Fruit fly (Drosophila melanogaster) whole organism, embryonic: ENCODE measurements around the gene SamDC.

Experiments used
- Abd-B ChIP-seq: fragments of 200-800 bp; sonication (Bioruptor generic); optimal IDR thresholded peaks from 2 replicates; lab custom pipeline; 2018; ENCODE audit warnings: missing biosample characterization, mild to moderate bottlenecking, missing genetic modification characterization, moderate library complexity
- Antp ChIP-seq: fragments of 200-800 bp; sonication (Bioruptor generic); optimal IDR thresholded peaks from 3 replicates; lab custom pipeline; 2016; ENCODE audit warnings: missing biosample characterization, missing genetic modification characterization
- Asciz ChIP-seq: fragments of 200-800 bp; sonication (Bioruptor generic); optimal IDR thresholded peaks from 2 replicates; lab custom pipeline; 2017; ENCODE audit warnings: missing biosample characterization, mild to moderate bottlenecking, missing genetic modification characterization, missing genetic modification reagents
- B-H1 ChIP-seq: fragments of 200-800 bp; sonication (Bioruptor generic); IDR thresholded peaks from 3 replicates; pipeline ENCODE4 v1.3.6; 2022; ENCODE audit warnings: missing biosample characterization, missing genetic modification characterization
- Blimp-1 ChIP-seq: fragments of 200-800 bp; sonication (Bioruptor generic); optimal IDR thresholded peaks from 3 replicates; lab custom pipeline; 2018; ENCODE audit warnings: missing biosample characterization, missing genetic modification characterization, mild to moderate bottlenecking, moderate library complexity, missing genetic modification reagents
- CG10147 ChIP-seq: fragments of 200-800 bp; sonication (Bioruptor generic); optimal IDR thresholded peaks from 2 replicates; lab custom pipeline; 2019; ENCODE audit warnings: missing biosample characterization, mild to moderate bottlenecking, missing genetic modification characterization, moderate library complexity
- CG1024 ChIP-seq: fragments of 200-800 bp; sonication (Bioruptor generic); IDR thresholded peaks from 2 replicates; pipeline ENCODE4 v1.3.6; 2022; ENCODE audit warnings: missing biosample characterization, missing genetic modification characterization
- CG10274 ChIP-seq: fragments of 200-800 bp; sonication (Bioruptor generic); optimal IDR thresholded peaks from 3 replicates; lab custom pipeline; 2017; ENCODE audit warnings: missing biosample characterization, mild to moderate bottlenecking, missing genetic modification characterization
- CG11560 ChIP-seq: fragments of 200-800 bp; sonication (Bioruptor generic); IDR thresholded peaks from 3 replicates; pipeline ENCODE4 v1.3.6; 2022; ENCODE audit warnings: missing biosample characterization, missing genetic modification characterization
- CG11696 ChIP-seq: fragments of 200-800 bp; sonication (Bioruptor generic); IDR thresholded peaks from 2 replicates; pipeline ENCODE4 v1.3.6; 2022; ENCODE audit warnings: missing biosample characterization, missing genetic modification characterization
- CG12071 ChIP-seq: fragments of 200-800 bp; sonication (Bioruptor generic); optimal IDR thresholded peaks from 3 replicates; lab custom pipeline; 2018; ENCODE audit warnings: missing biosample characterization, mild to moderate bottlenecking, missing genetic modification characterization
- CG12391 ChIP-seq: fragments of 200-800 bp; sonication (Bioruptor generic); optimal IDR thresholded peaks from 3 replicates; lab custom pipeline; 2018; ENCODE audit warnings: missing biosample characterization, mild to moderate bottlenecking, missing genetic modification characterization, moderate library complexity
- CG14050 ChIP-seq: fragments of 200-800 bp; sonication (Bioruptor generic); IDR thresholded peaks from 3 replicates; pipeline ENCODE4 v1.3.6; 2022; ENCODE audit warnings: missing biosample characterization, missing genetic modification characterization
- CG1647 ChIP-seq: fragments of 200-800 bp; sonication (Bioruptor generic); optimal IDR thresholded peaks from 3 replicates; lab custom pipeline; 2016; ENCODE audit warnings: missing biosample characterization, missing genetic modification characterization
- CG4282 ChIP-seq: fragments of 200-800 bp; sonication (Bioruptor generic); optimal IDR thresholded peaks from 2 replicates; lab custom pipeline; 2016; ENCODE audit warnings: missing biosample characterization, missing genetic modification characterization
- CG5245 ChIP-seq: fragments of 200-800 bp; sonication (Bioruptor generic); optimal IDR thresholded peaks from 3 replicates; lab custom pipeline; 2016; ENCODE audit warnings: missing biosample characterization, missing genetic modification characterization
- CG6175 ChIP-seq: fragments of 200-800 bp; sonication (Bioruptor generic); IDR thresholded peaks from 3 replicates; pipeline ENCODE4 v1.3.6; 2022; ENCODE audit warnings: missing biosample characterization, missing genetic modification characterization
- CG6254 ChIP-seq: fragments of 200-800 bp; sonication (Bioruptor generic); optimal IDR thresholded peaks from 3 replicates; lab custom pipeline; 2017; ENCODE audit warnings: mild to moderate bottlenecking, missing biosample characterization, missing genetic modification reagents, missing genetic modification characterization
- CG6683 ChIP-seq: fragments of 200-800 bp; sonication (Bioruptor generic); optimal IDR thresholded peaks from 2 replicates; lab custom pipeline; 2017; ENCODE audit warnings: missing biosample characterization, mild to moderate bottlenecking, missing genetic modification characterization, missing genetic modification reagents
- CG8290 ChIP-seq, 3 experiments: fragments of 200-800 bp; sonication (Bioruptor generic); optimal IDR thresholded peaks; 2 replicates each; lab custom pipeline; 2016 to 2019; ENCODE audit warnings: missing biosample characterization in 3 of 3, missing genetic modification characterization in 3 of 3, mild to moderate bottlenecking in 2 of 3, moderate library complexity in 1 of 3
- CHES-1-like ChIP-seq: fragments of 200-800 bp; sonication (Bioruptor generic); optimal IDR thresholded peaks from 2 replicates; lab custom pipeline; 2016; ENCODE audit warnings: missing biosample characterization, missing genetic modification characterization
- Chrac-16 ChIP-seq: fragments of 200-800 bp; sonication (Bioruptor generic); optimal IDR thresholded peaks from 3 replicates; lab custom pipeline; 2016; ENCODE audit warnings: missing biosample characterization, missing genetic modification characterization
- Dad ChIP-seq: fragments of 200-800 bp; sonication (Bioruptor generic); optimal IDR thresholded peaks from 3 replicates; lab custom pipeline; 2016; ENCODE audit warnings: missing biosample characterization, missing genetic modification characterization
- ERR ChIP-seq: fragments of 200-800 bp; sonication (Bioruptor generic); optimal IDR thresholded peaks from 2 replicates; lab custom pipeline; 2016; ENCODE audit warnings: missing biosample characterization, missing genetic modification characterization
- Hr39 ChIP-seq: fragments of >200 bp; optimal IDR thresholded peaks from 2 replicates; lab custom pipeline; 2017
- Med ChIP-seq: fragments of 200-800 bp; sonication (Bioruptor generic); peaks from one replicate; lab custom pipeline; 2016; ENCODE audit warnings: missing biosample characterization, missing genetic modification characterization, mild to moderate bottlenecking, inconsistent platforms, moderate library complexity
- Mrtf ChIP-seq: fragments of 200-800 bp; sonication (Bioruptor generic); IDR thresholded peaks from 3 replicates; pipeline ENCODE4 v1.3.6; 2022; ENCODE audit warnings: missing biosample characterization, missing genetic modification characterization
- Oaz ChIP-seq: fragments of 200-800 bp; sonication (Bioruptor generic); IDR thresholded peaks from 2 replicates; pipeline ENCODE4 v1.3.6; 2022; ENCODE audit warnings: missing biosample characterization, missing genetic modification characterization
- Ssrp ChIP-seq: fragments of 200-800 bp; sonication (Bioruptor generic); optimal IDR thresholded peaks from 2 replicates; lab custom pipeline; 2018; ENCODE audit warnings: missing biosample characterization, mild to moderate bottlenecking, missing genetic modification characterization, moderate library complexity
- Xrp1 ChIP-seq: fragments of 200-800 bp; sonication (Bioruptor generic); IDR thresholded peaks from 2 replicates; pipeline ENCODE4 v1.3.6; 2022; ENCODE audit warnings: missing biosample characterization, missing genetic modification characterization
- br ChIP-seq: fragments of >200 bp; optimal IDR thresholded peaks from 2 replicates; lab custom pipeline; 2017
- cad ChIP-seq: fragments of >200 bp; optimal IDR thresholded peaks from 2 replicates; lab custom pipeline; 2017; ENCODE audit warnings: missing biosample characterization, missing genetic modification characterization
- crc ChIP-seq: fragments of 200-800 bp; sonication (Bioruptor generic); optimal IDR thresholded peaks from 2 replicates; lab custom pipeline; 2016; ENCODE audit warnings: missing biosample characterization, missing genetic modification characterization
- danr ChIP-seq: fragments of 200-800 bp; sonication (Bioruptor generic); IDR thresholded peaks from 2 replicates; pipeline ENCODE4 v1.3.6; 2022; ENCODE audit warnings: missing biosample characterization, missing genetic modification characterization
- dpn ChIP-seq, 2 experiments: fragments of 200-800 bp; sonication (Bioruptor generic); optimal IDR thresholded peaks; 3 replicates each; lab custom pipeline; 2016; ENCODE audit warnings: missing biosample characterization in 2 of 2, missing genetic modification characterization in 2 of 2
- ham ChIP-seq: fragments of 200-800 bp; sonication (Bioruptor generic); IDR thresholded peaks from 2 replicates; pipeline ENCODE4 v1.3.6; 2022; ENCODE audit warnings: missing biosample characterization, missing genetic modification characterization
- hb ChIP-seq: fragments of 200-800 bp; sonication (Bioruptor generic); IDR thresholded peaks from 3 replicates; pipeline ENCODE4 v1.3.6; 2022; ENCODE audit warnings: missing biosample characterization, missing genetic modification characterization; ENCODE audit not compliant: partially characterized antibody
- jing ChIP-seq: fragments of 200-800 bp; sonication (Bioruptor generic); optimal IDR thresholded peaks from 2 replicates; lab custom pipeline; 2018; ENCODE audit warnings: missing biosample characterization, mild to moderate bottlenecking, missing genetic modification characterization
- jumu ChIP-seq: fragments of 200-800 bp; sonication (Bioruptor generic); optimal IDR thresholded peaks from 3 replicates; lab custom pipeline; 2016; ENCODE audit warnings: missing biosample characterization, missing genetic modification characterization
- nerfin-2 ChIP-seq: fragments of 200-800 bp; sonication (Bioruptor generic); IDR thresholded peaks from 2 replicates; pipeline ENCODE4 v1.3.6; 2022; ENCODE audit warnings: missing biosample characterization, missing genetic modification characterization; ENCODE audit not compliant: partially characterized antibody
- psq ChIP-seq: fragments of 200-800 bp; sonication (Bioruptor generic); optimal IDR thresholded peaks from 2 replicates; lab custom pipeline; 2017; ENCODE audit warnings: missing biosample characterization, missing genetic modification characterization
- ranshi ChIP-seq: fragments of 200-800 bp; sonication (Bioruptor generic); IDR thresholded peaks from 2 replicates; pipeline ENCODE4 v1.3.6; 2022; ENCODE audit warnings: missing biosample characterization, missing genetic modification characterization
- row ChIP-seq: fragments of 200-800 bp; sonication (Bioruptor generic); IDR thresholded peaks from 3 replicates; pipeline ENCODE4 v1.3.6; 2022; ENCODE audit warnings: missing biosample characterization, missing genetic modification characterization
- salm ChIP-seq: fragments of 200-800 bp; sonication (Bioruptor generic); optimal IDR thresholded peaks from 2 replicates; lab custom pipeline; 2018; ENCODE audit warnings: missing biosample characterization, mild to moderate bottlenecking, missing genetic modification characterization
- schlank ChIP-seq: fragments of 200-800 bp; sonication (Bioruptor generic); optimal IDR thresholded peaks from 2 replicates; lab custom pipeline; 2018; ENCODE audit warnings: missing biosample characterization, mild to moderate bottlenecking, missing genetic modification characterization
- sd ChIP-seq: fragments of 200-800 bp; sonication (Bioruptor generic); optimal IDR thresholded peaks from 3 replicates; lab custom pipeline; 2018; ENCODE audit warnings: missing biosample characterization, mild to moderate bottlenecking, missing genetic modification characterization, moderate library complexity
- slbo ChIP-seq: fragments of 200-800 bp; sonication (Bioruptor generic); IDR thresholded peaks from 2 replicates; pipeline ENCODE4 v1.3.6; 2022; ENCODE audit warnings: missing biosample characterization, missing genetic modification characterization
- so ChIP-seq: fragments of 200-800 bp; sonication (Bioruptor generic); IDR thresholded peaks from 3 replicates; pipeline ENCODE4 v1.3.6; 2022; ENCODE audit warnings: missing biosample characterization, missing genetic modification characterization
- sr ChIP-seq: fragments of 200-800 bp; sonication (Bioruptor generic); IDR thresholded peaks from 3 replicates; pipeline ENCODE4 v1.3.6; 2022; ENCODE audit warnings: missing biosample characterization, missing genetic modification characterization
- ssp ChIP-seq: fragments of 200-800 bp; sonication (Bioruptor generic); IDR thresholded peaks from 2 replicates; pipeline ENCODE4 v1.3.6; 2022; ENCODE audit warnings: missing biosample characterization, missing genetic modification characterization
- vfl ChIP-seq: fragments of 200-800 bp; sonication (Bioruptor generic); optimal IDR thresholded peaks from 2 replicates; lab custom pipeline; 2016; ENCODE audit warnings: missing biosample characterization, missing genetic modification characterization

SamDC gene

DNA sequence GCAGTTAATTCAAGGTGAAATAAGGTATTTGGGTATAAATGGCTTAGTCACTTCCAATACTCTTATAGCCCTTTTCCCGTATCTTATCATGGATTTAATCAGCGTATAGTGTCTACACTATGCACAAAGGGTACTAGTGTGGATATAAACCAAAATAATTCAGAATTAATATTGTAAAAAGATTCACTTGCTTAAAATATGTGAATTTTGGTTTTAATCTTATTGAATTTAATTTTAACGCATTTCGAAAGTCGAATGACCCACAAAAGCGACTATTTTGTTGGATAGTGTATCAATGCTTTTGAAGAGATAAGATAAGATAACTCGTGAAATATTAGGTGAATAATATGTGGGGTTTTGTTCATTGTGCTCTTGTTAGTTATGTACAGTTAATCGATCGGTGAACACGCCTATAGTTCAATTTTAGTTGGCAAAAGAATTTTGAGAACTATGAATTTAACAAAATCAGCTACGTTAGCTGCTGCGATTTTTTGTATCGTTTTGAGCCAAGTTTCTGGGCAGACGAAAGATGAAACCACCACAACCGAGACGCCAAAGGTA, 42.7 kb downstream of the SamDC start, which contains the start of gene CG5096 (continued):
- TF ChIP-seq CG6254 (GFP tag; lab: Kevin White, UChicago), result peak; percentile 60
- peak; percentile 81 for TF ChIP-seq danr (GFP tag; lab: Robert Waterston, UW)
- no peak; the same call in 2 of the 3 replicates for TF ChIP-seq Mrtf (GFP tag; lab: Robert Waterston, UW)
- peak; percentile 79 for TF ChIP-seq crc (GFP tag; lab: Kevin White, UChicago)
- TF ChIP-seq Oaz, result peak; percentile 85
- peak; percentile 53 for TF ChIP-seq jumu (GFP tag; lab: Kevin White, UChicago)
- TF ChIP-seq ham (GFP tag; lab: Robert Waterston, UW), result peak; percentile 55; the same call in 1 of the 2 replicates
- TF ChIP-seq Hr39 (lab: Kevin White, UChicago), result no peak
- TF ChIP-seq dpn (GFP tag; optimal IDR thresholded peaks at IDR 0.05; lab: Kevin White, UChicago), result peak; percentile 80 to 82
- TF ChIP-seq psq (GFP tag; lab: Kevin White, UChicago), result peak; percentile 49
- peak; percentile 82 for TF ChIP-seq CG6683 (GFP tag; lab: Kevin White, UChicago)
- TF ChIP-seq CG11560 (tag; lab: Robert Waterston, UW), result no peak
- peak; percentile 91 for TF ChIP-seq CG12391 (tag; lab: Kevin White, UChicago)
- TF ChIP-seq hb (GFP tag; lab: Robert Waterston, UW), result no peak
- peak; percentile 75 for TF ChIP-seq CG11696 (GFP tag; lab: Robert Waterston, UW)
- TF ChIP-seq schlank (tag; lab: Kevin White, UChicago), result peak; percentile 84
- TF ChIP-seq CHES-1-like, result peak; percentile 62
- TF ChIP-seq CG10147 (GFP tag; lab: Kevin White, UChicago), result peak; percentile 85
- TF ChIP-seq slbo, result peak; percentile 91
- peak; percentile 58 for TF ChIP-seq Chrac-16 (GFP tag; lab: Kevin White, UChicago)
- no peak for TF ChIP-seq br (lab: Kevin White, UChicago)
- peak; percentile 87 for TF ChIP-seq salm
- peak; percentile 87 for TF ChIP-seq Asciz
- peak; percentile 89 for TF ChIP-seq Xrp1 (GFP tag; lab: Robert Waterston, UW)
- peak; percentile 77 for TF ChIP-seq ERR (GFP tag; lab: Kevin White, UChicago)
- peak; percentile 67 for TF ChIP-seq CG1647
- TF ChIP-seq CG14050 (GFP tag; lab: Robert Waterston, UW), result peak; percentile 87
- peak; percentile 57 for TF ChIP-seq vfl (GFP tag; lab: Kevin White, UChicago)
- TF ChIP-seq so (GFP tag; lab: Robert Waterston, UW), result peak; percentile 93
- no peak for TF ChIP-seq CG8290 (GFP tag; optimal IDR thresholded peaks at IDR 0.05; lab: Kevin White, UChicago)
- TF ChIP-seq CG8290 (tag; optimal IDR thresholded peaks at IDR 0.05; lab: Kevin White, UChicago), result peak in 1 of 2 experiments; percentile 92
- peak; percentile 63; the same call in 1 of the 3 replicates for TF ChIP-seq CG6175 (GFP tag; lab: Robert Waterston, UW)
- peak; percentile 91; the same call in 1 of the 2 replicates for TF ChIP-seq ranshi (GFP tag; lab: Robert Waterston, UW)
- TF ChIP-seq CG5245, result peak; percentile 66
- peak; percentile 2 for TF ChIP-seq CG4282
- TF ChIP-seq nerfin-2 (GFP tag; lab: Robert Waterston, UW), result no peak
- peak; percentile 48 for TF ChIP-seq Antp (GFP tag; lab: Kevin White, UChicago)
- TF ChIP-seq sd (tag; lab: Kevin White, UChicago), result peak; percentile 91
- TF ChIP-seq Dad (GFP tag; lab: Kevin White, UChicago), result peak; percentile 51
- no peak for TF ChIP-seq cad (GFP tag; lab: Kevin White, UChicago)
- TF ChIP-seq sr (GFP tag; lab: Robert Waterston, UW), result no peak; the same call in 2 of the 3 replicates
- no peak for TF ChIP-seq Abd-B (GFP tag; lab: Kevin White, UChicago)
- TF ChIP-seq B-H1 (GFP tag; lab: Robert Waterston, UW), result peak; percentile 85
- TF ChIP-seq Blimp-1 (GFP tag; lab: Kevin White, UChicago), result peak; percentile 85
- peak; percentile 70 for TF ChIP-seq CG1024 (GFP tag; lab: Robert Waterston, UW)
- TF ChIP-seq Ssrp, result peak; percentile 62
- peak; percentile 46 for TF ChIP-seq CG10274 (GFP tag; lab: Kevin White, UChicago)
- TF ChIP-seq ssp (GFP tag; lab: Robert Waterston, UW), result peak; percentile 62
- peak; percentile 55 for TF ChIP-seq jing (GFP tag; lab: Kevin White, UChicago)
- TF ChIP-seq row (GFP tag; lab: Robert Waterston, UW), result peak; percentile 96
- peak; percentile 97 for TF ChIP-seq Med
- TF ChIP-seq CG12071 (GFP tag; lab: Kevin White, UChicago), result no peak
